Fruit fly (Drosophila melanogaster): Measurements from ENCODE around the gene CG12990.

The CG12990 gene

DNA sequence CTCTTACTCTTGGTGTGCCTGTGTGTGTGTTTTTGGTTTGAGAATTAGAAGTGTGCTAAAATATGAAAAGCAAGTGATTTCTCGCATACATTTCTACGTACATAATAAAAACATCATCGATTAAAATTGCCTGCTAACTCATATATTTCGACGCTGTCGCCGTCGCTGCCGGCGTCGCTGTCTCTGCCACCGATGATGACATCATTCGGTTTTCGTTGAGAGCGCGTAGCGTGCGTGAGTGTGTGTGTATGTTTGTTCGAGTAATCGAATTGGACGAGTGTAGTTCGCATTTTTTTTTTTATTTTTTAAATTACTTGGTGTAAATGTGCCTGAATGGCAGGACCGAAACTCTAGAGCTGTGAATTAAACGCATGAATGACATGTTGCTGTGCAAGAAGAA lies 14.0 kb downstream of the CG12990 start:
- TF ChIP-seq pan (optimal IDR thresholded peaks at IDR 0.05) (no peak), psq (optimal IDR thresholded peaks at IDR 0.05) (no peak), EcR (GFP tag; optimal IDR thresholded peaks at IDR 0.05) (no peak), Dll (optimal IDR thresholded peaks at IDR 0.05) (no peak), CG8478 (optimal IDR thresholded peaks at IDR 0.05) (no peak), usp (GFP tag; optimal IDR thresholded peaks at IDR 0.05) (no peak)

DNA sequence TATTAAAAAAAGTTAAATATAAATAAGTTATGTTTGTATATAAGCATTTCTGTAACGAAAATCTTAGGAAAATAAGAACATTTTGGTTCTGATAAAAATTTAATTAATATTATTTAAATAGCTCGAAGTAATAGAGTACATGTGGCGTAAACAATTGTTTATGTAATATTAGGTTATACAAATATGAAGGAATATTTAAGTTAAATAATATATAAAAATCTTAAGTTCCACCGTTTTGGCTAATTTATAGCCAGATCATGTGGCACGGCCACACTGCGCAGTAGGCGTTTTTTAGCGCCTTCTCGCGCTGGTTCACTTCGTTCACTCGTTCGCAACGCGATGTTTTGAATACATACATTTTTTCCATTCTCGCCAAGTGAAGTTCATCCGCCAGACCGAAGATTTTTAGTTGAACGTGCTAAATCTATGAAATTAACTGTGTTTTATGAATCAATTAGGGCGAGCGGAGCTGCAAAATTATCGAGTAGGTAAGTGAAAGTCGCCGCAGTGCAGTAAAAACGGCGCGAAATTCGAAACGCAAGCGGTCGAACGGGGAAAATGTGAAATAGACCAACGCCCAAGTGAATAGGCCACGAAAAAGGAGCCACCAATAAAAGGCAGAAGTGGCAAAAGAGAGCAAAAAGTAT lies 14.5 kb downstream of the CG12990 start, which contains the start of gene beta-Spec:
Gene beta-Spec (plus strand): TSS at position 323 of the 647 bp plus-strand sequence.
- no peak for TF ChIP-seq pan (optimal IDR thresholded peaks at IDR 0.05)
- TF ChIP-seq psq (optimal IDR thresholded peaks at IDR 0.05), result no peak
- TF ChIP-seq usp (GFP tag; optimal IDR thresholded peaks at IDR 0.05), result no peak
- no peak for TF ChIP-seq CG8478 (optimal IDR thresholded peaks at IDR 0.05)
- no peak for TF ChIP-seq Dll (optimal IDR thresholded peaks at IDR 0.05)
- TF ChIP-seq EcR (GFP tag; optimal IDR thresholded peaks at IDR 0.05), result no peak

DNA sequence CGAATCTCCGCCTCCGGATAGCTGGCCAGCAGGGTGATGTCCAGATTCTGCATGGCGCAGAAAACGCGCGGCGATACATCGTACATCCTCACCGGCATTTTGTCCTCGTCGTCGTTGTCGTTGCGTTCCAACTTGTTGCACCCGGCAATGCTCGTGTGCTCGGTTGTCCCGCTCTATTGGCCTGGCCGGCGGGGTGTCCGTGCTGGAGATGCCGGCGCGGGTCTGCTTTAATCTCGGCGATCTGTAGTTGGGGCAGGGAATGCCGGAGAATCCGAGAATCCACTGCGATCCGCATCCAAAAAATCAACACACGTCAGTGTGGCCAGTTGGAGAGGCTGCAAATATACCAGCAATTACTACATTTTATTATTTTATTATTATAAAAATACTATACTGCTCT lies 15.2 kb downstream of the CG12990 start, which contains the start of gene IntS2:
Gene IntS2 (minus strand): TSS at position 318 of the 400 bp plus-strand sequence.
- TF ChIP-seq usp (GFP tag; optimal IDR thresholded peaks at IDR 0.05) (no peak), CG8478 (optimal IDR thresholded peaks at IDR 0.05) (no peak), psq (optimal IDR thresholded peaks at IDR 0.05) (no peak), pan (optimal IDR thresholded peaks at IDR 0.05) (no peak), Dll (optimal IDR thresholded peaks at IDR 0.05) (no peak), EcR (GFP tag; optimal IDR thresholded peaks at IDR 0.05) (no peak)

DNA sequence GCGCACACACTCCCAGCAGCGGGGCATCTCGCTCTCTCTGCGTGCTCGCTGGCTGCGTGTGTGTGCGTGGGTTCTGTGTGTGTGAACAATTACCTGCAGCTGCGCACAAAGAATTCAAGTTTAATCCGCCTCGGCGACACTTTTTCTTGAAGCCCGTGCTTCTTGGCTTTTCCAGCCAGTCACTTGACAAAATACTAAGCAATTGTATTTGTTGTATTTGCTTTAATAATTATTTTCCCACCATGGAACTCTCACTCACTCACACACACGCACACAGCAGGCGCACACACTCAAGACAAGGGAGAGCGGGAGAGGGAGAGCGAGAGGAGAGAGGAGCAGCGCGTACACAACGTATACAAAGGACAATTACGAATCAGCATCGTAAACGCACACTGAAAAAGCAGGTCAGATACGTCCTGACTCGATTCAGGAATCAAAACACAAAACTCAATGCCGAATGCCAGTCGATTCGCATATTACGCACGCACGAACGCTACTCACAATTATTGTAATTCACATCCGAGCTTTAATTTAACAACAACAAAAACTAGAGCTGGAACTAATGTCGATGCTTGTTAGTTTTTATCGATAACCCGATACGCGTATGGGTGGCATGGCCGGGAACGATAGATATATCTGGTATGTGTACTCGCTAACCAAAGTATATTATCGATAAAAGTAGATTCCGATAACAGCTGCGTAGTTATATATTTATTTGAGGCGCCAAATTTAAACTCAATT lies 19.5 kb downstream of the CG12990 start, which contains the start of gene RhoGAPp190:
Gene RhoGAPp190 (minus strand): TSS at position 565 of the 741 bp plus-strand sequence.
- no peak for TF ChIP-seq pan (optimal IDR thresholded peaks at IDR 0.05)
- no peak for TF ChIP-seq EcR (GFP tag; optimal IDR thresholded peaks at IDR 0.05)
- TF ChIP-seq psq (optimal IDR thresholded peaks at IDR 0.05), result no peak
- peak; percentile 54 for TF ChIP-seq CG8478 (optimal IDR thresholded peaks at IDR 0.05)
- no peak for TF ChIP-seq usp (GFP tag; optimal IDR thresholded peaks at IDR 0.05)
- TF ChIP-seq Dll (optimal IDR thresholded peaks at IDR 0.05), result peak; percentile 92

DNA sequence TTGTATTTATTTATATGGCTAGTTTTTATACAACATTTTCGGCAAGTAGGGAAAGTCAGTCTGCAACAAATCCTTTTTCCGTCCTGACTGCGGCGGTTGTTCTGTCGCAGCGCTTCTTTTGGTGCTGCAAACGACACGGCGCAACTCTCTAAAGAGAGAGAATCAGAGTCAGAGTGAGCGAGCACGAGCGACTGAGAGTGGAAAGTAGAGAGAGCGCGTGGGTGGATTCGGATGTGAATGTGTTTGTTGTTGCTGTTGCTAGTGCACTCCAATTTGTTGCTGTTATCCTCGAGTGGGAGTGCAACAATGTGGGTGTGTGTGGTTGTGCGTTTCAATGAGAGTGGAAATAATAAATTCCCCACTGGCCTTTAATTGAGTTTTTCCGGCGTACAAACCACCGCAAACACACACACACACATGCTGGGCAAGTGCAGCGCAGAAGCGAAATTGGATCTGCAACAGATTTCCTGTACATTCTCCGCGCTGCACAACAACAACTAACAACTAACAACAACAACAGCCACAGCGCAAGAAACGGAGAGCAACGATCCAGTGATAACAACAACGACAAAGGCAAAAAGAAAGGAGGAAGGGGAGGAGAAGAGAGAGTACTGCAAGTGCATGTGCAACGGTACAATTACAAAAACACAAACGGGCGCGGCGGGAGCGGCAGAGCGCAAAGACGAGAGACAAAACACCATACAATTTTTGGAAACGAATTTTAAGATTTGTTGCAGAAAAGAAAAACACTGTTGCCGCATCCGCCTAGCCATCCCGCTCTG lies 20.3 kb downstream of the CG12990 start:
- TF ChIP-seq CG8478 (optimal IDR thresholded peaks at IDR 0.05) (peak; percentile 39), pan (optimal IDR thresholded peaks at IDR 0.05) (no peak), usp (GFP tag; optimal IDR thresholded peaks at IDR 0.05) (no peak)

DNA sequence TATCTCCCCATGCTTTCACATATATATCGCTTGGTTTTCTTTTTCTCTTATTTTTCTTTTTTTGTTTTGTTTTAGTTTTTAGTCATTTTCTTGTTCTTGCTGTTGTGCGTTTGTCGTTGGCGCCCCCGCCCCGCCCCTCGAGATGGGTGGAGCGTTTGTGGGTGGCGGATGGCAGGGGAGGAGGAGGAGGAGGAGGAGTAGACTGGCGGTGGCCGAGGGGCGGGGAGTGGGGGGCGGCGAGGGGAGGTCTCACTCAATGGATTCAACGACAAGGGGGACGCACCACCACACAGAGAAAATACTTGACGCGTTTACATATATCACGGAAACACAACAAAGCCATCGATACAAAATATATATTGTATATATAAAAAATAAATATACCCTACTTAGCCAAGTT lies 30.9 kb downstream of the CG12990 start:
- TF ChIP-seq pan (optimal IDR thresholded peaks at IDR 0.05) (no peak), usp (GFP tag; optimal IDR thresholded peaks at IDR 0.05) (no peak), Dll (optimal IDR thresholded peaks at IDR 0.05) (no peak), psq (optimal IDR thresholded peaks at IDR 0.05) (no peak), CG8478 (optimal IDR thresholded peaks at IDR 0.05) (no peak)

DNA sequence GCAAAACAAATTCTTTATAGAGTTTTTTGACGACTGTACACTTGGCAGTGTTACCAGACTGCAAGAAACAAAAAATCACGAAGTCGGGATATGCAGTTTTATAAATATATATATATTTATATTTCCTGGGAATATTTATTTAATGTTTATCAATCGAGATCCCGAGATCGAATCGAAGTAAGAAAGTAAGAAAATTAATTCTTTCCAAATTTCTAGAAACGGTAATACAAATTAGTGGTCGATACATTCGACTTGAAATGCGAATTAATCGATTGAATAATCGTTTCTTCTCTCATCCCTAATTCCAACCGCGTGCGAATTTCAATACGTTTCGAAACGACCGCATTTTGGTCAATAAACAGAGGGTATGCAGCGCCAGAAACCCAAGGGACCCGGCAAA lies 35.7 kb downstream of the CG12990 start, which contains the start of the genes CG8289 and CG5800:
Gene CG8289 (minus strand): TSS at position 44 of the 400 bp plus-strand sequence.
Gene CG5800 (plus strand): TSS at position 281 of the 400 bp plus-strand sequence.
- TF ChIP-seq psq (optimal IDR thresholded peaks at IDR 0.05) (no peak), pan (optimal IDR thresholded peaks at IDR 0.05) (no peak), Dll (optimal IDR thresholded peaks at IDR 0.05) (no peak), CG8478 (optimal IDR thresholded peaks at IDR 0.05) (no peak), usp (GFP tag; optimal IDR thresholded peaks at IDR 0.05) (no peak), EcR (GFP tag; optimal IDR thresholded peaks at IDR 0.05) (no peak)

DNA sequence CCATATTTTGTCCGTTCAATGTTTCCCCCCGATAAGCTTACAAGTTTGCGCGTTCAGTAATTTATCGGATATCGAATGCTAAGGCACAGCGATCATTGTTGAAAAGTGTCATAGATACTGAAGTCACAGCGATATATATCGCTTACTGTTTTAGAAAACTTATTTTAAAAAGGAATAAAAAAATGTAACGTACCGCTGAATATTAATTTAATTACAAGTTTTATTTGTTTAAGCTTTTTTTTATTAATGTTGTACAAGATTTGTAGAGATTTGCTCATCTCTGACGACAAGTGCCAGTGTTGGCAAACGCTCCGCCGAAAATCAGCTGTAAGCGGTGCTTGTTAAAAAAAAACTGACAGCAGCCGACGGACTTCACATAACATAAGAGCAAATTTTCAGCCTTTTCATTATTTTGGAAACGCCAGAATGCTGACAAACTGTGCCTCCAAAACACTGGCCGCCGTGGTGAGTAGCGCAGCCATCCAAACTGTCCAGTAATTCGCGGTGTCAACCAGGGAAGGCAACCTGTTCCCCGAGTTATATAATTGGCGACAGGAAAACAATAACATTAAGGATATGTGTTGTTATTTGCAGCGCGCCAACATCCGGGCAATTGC lies 39.6 kb downstream of the CG12990 start, which contains the start of the genes corolla and ND-24:
Gene corolla (minus strand): TSS at position 52 of the 617 bp plus-strand sequence.
Gene ND-24 (plus strand): TSS at position 94 of the 617 bp plus-strand sequence.
- TF ChIP-seq CG8478 (optimal IDR thresholded peaks at IDR 0.05) (no peak), psq (optimal IDR thresholded peaks at IDR 0.05) (no peak), pan (optimal IDR thresholded peaks at IDR 0.05) (no peak)

DNA sequence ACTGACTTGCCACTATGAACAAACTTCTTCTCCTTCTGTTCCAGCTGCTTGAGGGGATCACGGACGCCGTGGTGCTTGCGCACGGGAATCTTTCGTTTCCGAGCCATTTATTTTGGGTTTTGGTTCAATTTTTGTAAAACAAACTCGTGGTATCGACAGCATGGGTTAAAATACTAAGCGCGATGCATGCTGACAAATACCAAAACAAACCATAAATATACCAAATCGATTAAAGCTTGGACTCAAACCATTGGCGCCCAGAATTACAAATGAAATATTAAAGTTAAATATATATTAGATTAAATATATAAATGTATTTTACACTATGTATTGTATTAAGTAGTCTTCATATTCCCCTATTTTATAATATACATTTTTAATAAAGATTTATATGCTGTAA lies 42.4 kb downstream of the CG12990 start, which contains the start of gene CG8326:
Gene CG8326 (minus strand): TSS at position 176 of the 400 bp plus-strand sequence.
- TF ChIP-seq Dll (optimal IDR thresholded peaks at IDR 0.05), result no peak
- no peak for TF ChIP-seq CG8478 (optimal IDR thresholded peaks at IDR 0.05)
- no peak for TF ChIP-seq psq (optimal IDR thresholded peaks at IDR 0.05)
- TF ChIP-seq EcR (GFP tag; optimal IDR thresholded peaks at IDR 0.05), result no peak
- no peak for TF ChIP-seq usp (GFP tag; optimal IDR thresholded peaks at IDR 0.05)
- TF ChIP-seq pan (optimal IDR thresholded peaks at IDR 0.05), result no peak

DNA sequence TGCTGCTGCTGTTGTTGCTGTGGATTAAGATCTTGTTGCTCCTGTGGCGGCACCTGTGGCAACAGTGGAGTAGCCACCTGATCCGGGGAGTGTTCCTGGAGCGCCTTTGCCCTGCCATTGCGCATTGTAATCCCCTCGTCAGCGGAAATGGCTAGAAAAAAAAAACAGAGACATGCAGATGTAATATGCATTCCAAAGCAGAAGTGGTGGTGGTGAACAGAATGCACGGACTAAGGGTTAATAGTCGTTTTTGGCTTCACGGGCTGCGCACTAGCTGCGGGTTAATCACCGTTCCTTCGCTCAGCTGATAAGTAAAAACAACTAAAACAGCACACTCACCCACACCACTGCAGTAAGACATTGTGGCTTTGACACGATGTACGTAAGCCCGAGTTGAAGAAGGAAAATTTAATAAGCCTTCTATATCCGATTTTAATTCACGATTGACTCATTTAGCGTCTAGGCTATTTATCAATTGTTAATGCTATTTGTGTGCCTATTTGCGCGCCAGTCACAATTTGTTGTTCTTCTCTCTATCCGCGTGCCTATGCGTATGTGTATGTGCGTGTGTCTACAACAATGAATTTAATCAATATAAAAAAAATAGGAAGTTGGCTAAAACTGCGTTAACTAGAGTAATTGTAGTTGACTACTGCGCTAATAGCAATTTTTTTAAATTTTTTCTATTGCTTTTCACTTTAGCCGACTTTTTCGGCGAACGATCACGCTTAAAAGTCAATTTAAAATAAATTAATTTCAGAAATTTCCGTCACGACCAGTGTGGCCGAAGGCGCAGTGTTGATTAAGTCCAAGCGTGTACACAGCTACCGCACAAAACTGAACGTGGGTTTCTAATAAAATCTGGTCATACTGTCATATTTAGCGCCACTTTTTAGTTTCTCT lies 44.3 kb downstream of the CG12990 start, which contains the start of gene stas:
Gene stas (minus strand): TSS at position 806 of the 903 bp plus-strand sequence.
- TF ChIP-seq Dll (optimal IDR thresholded peaks at IDR 0.05) (no peak), CG8478 (optimal IDR thresholded peaks at IDR 0.05) (no peak), psq (optimal IDR thresholded peaks at IDR 0.05) (no peak), EcR (GFP tag; optimal IDR thresholded peaks at IDR 0.05) (no peak)

Measured in whole organism.